Fruit fly (Drosophila melanogaster) whole organism, embryonic: Measurements from ENCODE around the gene Tyler.

Source experiments
- C15 ChIP-seq: fragments of 200-800 bp; sonication (Bioruptor generic); IDR thresholded peaks from 3 replicates; pipeline ENCODE4 v1.3.6; 2022; ENCODE audit warnings: missing biosample characterization, missing genetic modification characterization
- CG10321 ChIP-seq: fragments of 200-800 bp; sonication (Bioruptor generic); IDR thresholded peaks from 2 replicates; pipeline ENCODE4 v1.3.6; 2022; ENCODE audit warnings: missing biosample characterization, missing genetic modification characterization
- CG12236 ChIP-seq: fragments of 200-800 bp; sonication (Bioruptor generic); optimal IDR thresholded peaks from 2 replicates; lab custom pipeline; 2016; ENCODE audit warnings: missing biosample characterization, missing genetic modification characterization
- CG14050 ChIP-seq: fragments of 200-800 bp; sonication (Bioruptor generic); IDR thresholded peaks from 3 replicates; pipeline ENCODE4 v1.3.6; 2022; ENCODE audit warnings: missing biosample characterization, missing genetic modification characterization
- CG14441 ChIP-seq: fragments of 200-800 bp; sonication (Bioruptor generic); IDR thresholded peaks from 2 replicates; pipeline ENCODE4 v1.3.6; 2022; ENCODE audit warnings: missing biosample characterization, missing genetic modification characterization
- CG14710 ChIP-seq: fragments of 200-800 bp; sonication (Bioruptor generic); optimal IDR thresholded peaks from 3 replicates; lab custom pipeline; 2019; ENCODE audit warnings: missing biosample characterization, mild to moderate bottlenecking, missing genetic modification characterization, moderate library complexity
- CG1529 ChIP-seq: fragments of 200-800 bp; sonication (Bioruptor generic); optimal IDR thresholded peaks from 3 replicates; lab custom pipeline; 2018; ENCODE audit warnings: missing biosample characterization, missing genetic modification characterization
- CG15514 ChIP-seq: fragments of 200-800 bp; sonication (Bioruptor generic); optimal IDR thresholded peaks from 3 replicates; lab custom pipeline; 2017; ENCODE audit warnings: missing biosample characterization, missing genetic modification characterization, mild to moderate bottlenecking, moderate library complexity, missing genetic modification reagents
- CG16813 ChIP-seq: fragments of 200-800 bp; sonication (Bioruptor generic); IDR thresholded peaks from 3 replicates; pipeline ENCODE4 v1.3.6; 2022; ENCODE audit warnings: missing biosample characterization, missing genetic modification characterization; ENCODE audit not compliant: partially characterized antibody
- CG17186 ChIP-seq: fragments of 200-800 bp; sonication (Bioruptor generic); optimal IDR thresholded peaks from 3 replicates; lab custom pipeline; 2017; ENCODE audit warnings: missing biosample characterization, missing genetic modification reagents, missing genetic modification characterization
- CG31365 ChIP-seq: fragments of 200-800 bp; sonication (Bioruptor generic); optimal IDR thresholded peaks from 2 replicates; lab custom pipeline; 2018; ENCODE audit warnings: missing biosample characterization, mild to moderate bottlenecking, missing genetic modification characterization
- CG31388 ChIP-seq: fragments of 200-800 bp; sonication (Bioruptor generic); optimal IDR thresholded peaks from 2 replicates; lab custom pipeline; 2016; ENCODE audit warnings: missing biosample characterization, missing genetic modification characterization
- CG33557 ChIP-seq: fragments of 200-800 bp; sonication (Bioruptor generic); optimal IDR thresholded peaks from 2 replicates; lab custom pipeline; 2019; ENCODE audit warnings: missing biosample characterization, mild to moderate bottlenecking, missing genetic modification characterization, moderate library complexity
- CG3407 ChIP-seq: fragments of 200-800 bp; sonication (Bioruptor generic); optimal IDR thresholded peaks from 2 replicates; lab custom pipeline; 2018; ENCODE audit warnings: missing biosample characterization, mild to moderate bottlenecking, missing genetic modification characterization
- CG3726 ChIP-seq: fragments of 200-800 bp; sonication (Bioruptor generic); IDR thresholded peaks from 3 replicates; pipeline ENCODE4, ENCODE4 v1.3.6; 2022; ENCODE audit warnings: missing biosample characterization, missing genetic modification characterization
- CG8924 ChIP-seq: fragments of 200-800 bp; optimal IDR thresholded peaks from 3 replicates; lab custom pipeline; 2019; ENCODE audit warnings: missing biosample characterization, mild to moderate bottlenecking, missing genetic modification characterization, moderate library complexity
- CG9876 ChIP-seq: fragments of 200-800 bp; sonication (Bioruptor generic); optimal IDR thresholded peaks from 2 replicates; lab custom pipeline; 2016; ENCODE audit warnings: missing biosample characterization, missing genetic modification characterization
- CrebB ChIP-seq: fragments of 200-800 bp; sonication (Bioruptor generic); optimal IDR thresholded peaks from 3 replicates; lab custom pipeline; 2018; ENCODE audit warnings: missing biosample characterization, mild to moderate bottlenecking, missing genetic modification characterization
- D ChIP-seq, 2 experiments: fragments of 200-800 bp in 1 of 2; fragments of >200 bp in 1 of 2; sonication (Bioruptor generic) in 1 of 2; optimal IDR thresholded peaks; 2 replicates in 1 of 2; 3 replicates in 1 of 2; lab custom pipeline; 2017; ENCODE audit warnings: mild to moderate bottlenecking in 1 of 2, missing biosample characterization in 1 of 2, missing genetic modification characterization in 1 of 2, missing genetic modification reagents in 1 of 2
- ERR ChIP-seq: fragments of 200-800 bp; sonication (Bioruptor generic); optimal IDR thresholded peaks from 2 replicates; lab custom pipeline; 2016; ENCODE audit warnings: missing biosample characterization, missing genetic modification characterization
- Fer3 ChIP-seq: fragments of 200-800 bp; sonication (Bioruptor generic); optimal IDR thresholded peaks from 2 replicates; lab custom pipeline; 2018; ENCODE audit warnings: missing biosample characterization, mild to moderate bottlenecking, missing genetic modification characterization, moderate library complexity
- HHEX ChIP-seq: fragments of 200-800 bp; sonication (Bioruptor generic); optimal IDR thresholded peaks from 3 replicates; lab custom pipeline; 2017; ENCODE audit warnings: missing biosample characterization, mild to moderate bottlenecking, missing genetic modification characterization, missing genetic modification reagents
- HmgD ChIP-seq: fragments of 200-800 bp; sonication (Bioruptor generic); optimal IDR thresholded peaks from 3 replicates; lab custom pipeline; 2016; ENCODE audit warnings: missing biosample characterization, missing genetic modification characterization
- Hr78 ChIP-seq, 2 experiments: fragments of 200-800 bp in 1 of 2; fragments of >200 bp in 1 of 2; sonication (Bioruptor generic) in 1 of 2; optimal IDR thresholded peaks; 2 replicates each; lab custom pipeline; 2017 to 2019; ENCODE audit warnings: missing biosample characterization in 2 of 2, missing genetic modification characterization in 2 of 2, mild to moderate bottlenecking in 1 of 2, moderate library complexity in 1 of 2
- Jarid2 ChIP-seq: fragments of 200-800 bp; sonication (Bioruptor generic); optimal IDR thresholded peaks from 3 replicates; lab custom pipeline; 2017; ENCODE audit warnings: mild to moderate bottlenecking, missing biosample characterization, missing genetic modification reagents, missing genetic modification characterization
- Mad ChIP-seq: fragments of 200-800 bp; sonication (Bioruptor generic); optimal IDR thresholded peaks from 2 replicates; lab custom pipeline; 2016; ENCODE audit warnings: missing biosample characterization, missing genetic modification characterization
- Nf-YA ChIP-seq: fragments of 200-800 bp; sonication (Bioruptor generic); IDR thresholded peaks from 2 replicates; pipeline ENCODE4 v1.3.6; 2022; ENCODE audit warnings: missing biosample characterization, missing genetic modification characterization
- Pdp1 ChIP-seq, 2 experiments: fragments of 200-800 bp; sonication (Bioruptor generic); optimal IDR thresholded peaks; 3 replicates each; lab custom pipeline; 2016; ENCODE audit warnings: missing biosample characterization in 2 of 2, missing genetic modification characterization in 2 of 2, mild to moderate bottlenecking in 1 of 2, moderate library complexity in 1 of 2
- Rx ChIP-seq: fragments of 200-800 bp; sonication (Bioruptor generic); IDR thresholded peaks from 2 replicates; pipeline ENCODE4 v1.3.6; 2022; ENCODE audit warnings: missing biosample characterization, missing genetic modification characterization
- Side ChIP-seq: fragments of 200-800 bp; sonication (Bioruptor generic); optimal IDR thresholded peaks from 2 replicates; lab custom pipeline; 2016; ENCODE audit warnings: missing biosample characterization, missing genetic modification characterization
- TFAM ChIP-seq: fragments of 200-800 bp; sonication (Bioruptor generic); optimal IDR thresholded peaks from 2 replicates; lab custom pipeline; 2017; ENCODE audit warnings: missing biosample characterization, missing genetic modification characterization, inconsistent platforms
- Trl ChIP-seq, 3 experiments: fragments of >200 bp in 2 of 3; fragments of 200-800 bp in 1 of 3; sonication (Bioruptor generic) in 1 of 3; optimal IDR thresholded peaks; 2 replicates in 1 of 3; 3 replicates in 2 of 3; lab custom pipeline; 2016 to 2017; ENCODE audit warnings: missing biosample characterization in 1 of 3, missing genetic modification characterization in 1 of 3
- Xrp1 ChIP-seq: fragments of 200-800 bp; sonication (Bioruptor generic); IDR thresholded peaks from 2 replicates; pipeline ENCODE4 v1.3.6; 2022; ENCODE audit warnings: missing biosample characterization, missing genetic modification characterization
- ase ChIP-seq: fragments of 200-800 bp; sonication (Bioruptor generic); IDR thresholded peaks from 3 replicates; pipeline ENCODE4 v1.3.6; 2022; ENCODE audit warnings: missing biosample characterization, missing genetic modification characterization
- cato ChIP-seq: fragments of 200-800 bp; sonication (Bioruptor generic); optimal IDR thresholded peaks from 2 replicates; lab custom pipeline; 2016; ENCODE audit warnings: missing biosample characterization, missing genetic modification characterization, borderline replicate concordance
- chm ChIP-seq: fragments of 200-800 bp; sonication (Bioruptor generic); IDR thresholded peaks from 2 replicates; pipeline ENCODE4 v1.3.6; 2022; ENCODE audit warnings: missing biosample characterization, missing genetic modification characterization
- chn ChIP-seq: fragments of 200-800 bp; sonication (Bioruptor generic); optimal IDR thresholded peaks from 2 replicates; lab custom pipeline; 2016; ENCODE audit warnings: missing biosample characterization, missing genetic modification characterization
- eve ChIP-seq, 2 experiments: fragments of >200 bp; optimal IDR thresholded peaks; 2 replicates each; lab custom pipeline; 2017; ENCODE audit warnings: missing biosample characterization in 2 of 2, missing genetic modification characterization in 2 of 2
- exex ChIP-seq: fragments of 200-800 bp; sonication (Bioruptor generic); optimal IDR thresholded peaks from 4 replicates; lab custom pipeline; 2018; ENCODE audit warnings: missing biosample characterization, mild to moderate bottlenecking, missing genetic modification characterization, moderate library complexity
- fd3F ChIP-seq: fragments of 200-800 bp; sonication (Bioruptor generic); optimal IDR thresholded peaks from 2 replicates; lab custom pipeline; 2018; ENCODE audit warnings: missing biosample characterization, mild to moderate bottlenecking, missing genetic modification characterization, moderate library complexity
- fd64A ChIP-seq: fragments of 200-800 bp; sonication (Bioruptor generic); optimal IDR thresholded peaks from 3 replicates; lab custom pipeline; 2018; ENCODE audit warnings: missing biosample characterization, mild to moderate bottlenecking, missing genetic modification characterization
- gro ChIP-seq: fragments of 200-800 bp; sonication (Bioruptor generic); optimal IDR thresholded peaks from 2 replicates; lab custom pipeline; 2016; ENCODE audit warnings: missing biosample characterization, missing genetic modification characterization
- gsb-n ChIP-seq: fragments of 200-800 bp; sonication (Bioruptor generic); optimal IDR thresholded peaks from 3 replicates; lab custom pipeline; 2018; ENCODE audit warnings: missing biosample characterization, mild to moderate bottlenecking, missing genetic modification characterization
- insv ChIP-seq, 2 experiments: fragments of 200-800 bp; sonication (Bioruptor generic); optimal IDR thresholded peaks; 3 replicates each; lab custom pipeline; 2016 to 2018; ENCODE audit warnings: missing biosample characterization in 2 of 2, missing genetic modification characterization in 2 of 2
- lilli ChIP-seq: fragments of 200-800 bp; sonication (Bioruptor generic); optimal IDR thresholded peaks from 3 replicates; lab custom pipeline; 2016; ENCODE audit warnings: missing biosample characterization, missing genetic modification characterization
- run ChIP-seq: fragments of 200-800 bp; sonication (Bioruptor generic); optimal IDR thresholded peaks from 3 replicates; lab custom pipeline; 2018; ENCODE audit warnings: missing biosample characterization, mild to moderate bottlenecking, missing genetic modification characterization
- sc ChIP-seq, 3 experiments: fragments of >200 bp in 2 of 3; fragments of 200-800 bp in 1 of 3; sonication (Bioruptor generic) in 1 of 3; optimal IDR thresholded peaks; 2 replicates in 2 of 3; 3 replicates in 1 of 3; lab custom pipeline; 2017; ENCODE audit warnings: mild to moderate bottlenecking in 1 of 3, missing biosample characterization in 1 of 3, missing genetic modification characterization in 1 of 3, missing genetic modification reagents in 1 of 3
- twi ChIP-seq: fragments of 200-800 bp; optimal IDR thresholded peaks from 2 replicates; lab custom pipeline; 2019; ENCODE audit warnings: missing biosample characterization, mild to moderate bottlenecking, missing genetic modification characterization, moderate library complexity

Tyler gene

dm6 chrX:19663196-19663858 is 52.0 kb downstream of the Tyler start (continued):
- TF ChIP-seq Xrp1 (GFP tag; lab: Robert Waterston, UW): peak; percentile 21; the same call in 1 of the 2 replicates
- TF ChIP-seq CG31388: no peak
- no peak for TF ChIP-seq CG9876
- TF ChIP-seq Fer3 (tag; lab: Kevin White, UChicago): peak; percentile 44
- peak; percentile 69 for TF ChIP-seq CG8924
- no peak for TF ChIP-seq C15 (GFP tag; lab: Robert Waterston, UW)
- no peak; the same call in 2 of the 3 replicates for TF ChIP-seq CG16813 (GFP tag; lab: Robert Waterston, UW)
- no peak for TF ChIP-seq chn
- no peak for TF ChIP-seq ERR
- TF ChIP-seq gro (GFP tag; lab: Kevin White, UChicago): no peak
- TF ChIP-seq fd3F (GFP tag; lab: Kevin White, UChicago): peak; percentile 7
- TF ChIP-seq CG1529 (GFP tag; lab: Kevin White, UChicago): peak; percentile 55
- no peak for TF ChIP-seq fd64A (GFP tag; lab: Kevin White, UChicago)
- TF ChIP-seq gsb-n (tag; lab: Kevin White, UChicago): no peak
- no peak for TF ChIP-seq CG3407
- no peak for TF ChIP-seq CG3726 (GFP tag; lab: Robert Waterston, UW)
- TF ChIP-seq D (optimal IDR thresholded peaks at IDR 0.05; lab: Kevin White, UChicago): no peak
- peak; percentile 50 for TF ChIP-seq D (GFP tag; optimal IDR thresholded peaks at IDR 0.05; lab: Kevin White, UChicago)
- TF ChIP-seq CG12236 (GFP tag; lab: Kevin White, UChicago): no peak
- TF ChIP-seq cato (GFP tag; lab: Kevin White, UChicago): peak; percentile 29
- peak; percentile 14 to 21 for TF ChIP-seq Pdp1 (GFP tag; optimal IDR thresholded peaks at IDR 0.05; lab: Kevin White, UChicago)
- peak; percentile 36 for TF ChIP-seq CG15514 (GFP tag; lab: Kevin White, UChicago)
- no peak for TF ChIP-seq exex (tag; lab: Kevin White, UChicago)
- TF ChIP-seq insv (GFP tag; optimal IDR thresholded peaks at IDR 0.05; lab: Kevin White, UChicago): no peak
- no peak for TF ChIP-seq CG17186
- no peak for TF ChIP-seq ase (GFP tag; lab: Robert Waterston, UW)
- no peak for TF ChIP-seq Side
- peak; percentile 51 for TF ChIP-seq lilli
- peak; percentile 57 for TF ChIP-seq CG33557
- no peak for TF ChIP-seq CG10321
- TF ChIP-seq CrebB (tag; lab: Kevin White, UChicago): no peak
- no peak for TF ChIP-seq chm (GFP tag; lab: Robert Waterston, UW)
- no peak for TF ChIP-seq Hr78 (GFP tag; optimal IDR thresholded peaks at IDR 0.05; lab: Kevin White, UChicago)
- TF ChIP-seq Nf-YA (GFP tag; lab: Robert Waterston, UW): no peak
- TF ChIP-seq run (tag; lab: Kevin White, UChicago): no peak
- TF ChIP-seq HHEX: no peak
- TF ChIP-seq eve (GFP tag; optimal IDR thresholded peaks at IDR 0.05; lab: Kevin White, UChicago): no peak
- peak; percentile 43 for TF ChIP-seq CG14710 (tag; lab: Kevin White, UChicago)
- no peak for TF ChIP-seq TFAM (GFP tag; lab: Kevin White, UChicago)
- TF ChIP-seq Mad (GFP tag; lab: Kevin White, UChicago): no peak
- no peak for TF ChIP-seq Rx
- TF ChIP-seq Jarid2 (GFP tag; lab: Kevin White, UChicago): no peak
- no peak for TF ChIP-seq CG14441
- peak; percentile 23 for TF ChIP-seq twi (tag; lab: Kevin White, UChicago)
- TF ChIP-seq CG14050 (GFP tag; lab: Robert Waterston, UW): no peak
- TF ChIP-seq CG31365 (tag; lab: Kevin White, UChicago): no peak
- peak in 1 of 2 experiments; percentile 43 for TF ChIP-seq Trl (optimal IDR thresholded peaks at IDR 0.05; lab: Kevin White, UChicago)
- TF ChIP-seq Trl (GFP tag; optimal IDR thresholded peaks at IDR 0.05; lab: Kevin White, UChicago): no peak
- no peak for TF ChIP-seq sc (optimal IDR thresholded peaks at IDR 0.05; lab: Kevin White, UChicago)
- peak; percentile 24 for TF ChIP-seq sc (GFP tag; optimal IDR thresholded peaks at IDR 0.05; lab: Kevin White, UChicago)
- no peak for TF ChIP-seq HmgD (GFP tag; lab: Kevin White, UChicago)
